Fruit fly (Drosophila melanogaster): ENCODE measurements around the gene Nf-YA.

Gene Nf-YA

DNA sequence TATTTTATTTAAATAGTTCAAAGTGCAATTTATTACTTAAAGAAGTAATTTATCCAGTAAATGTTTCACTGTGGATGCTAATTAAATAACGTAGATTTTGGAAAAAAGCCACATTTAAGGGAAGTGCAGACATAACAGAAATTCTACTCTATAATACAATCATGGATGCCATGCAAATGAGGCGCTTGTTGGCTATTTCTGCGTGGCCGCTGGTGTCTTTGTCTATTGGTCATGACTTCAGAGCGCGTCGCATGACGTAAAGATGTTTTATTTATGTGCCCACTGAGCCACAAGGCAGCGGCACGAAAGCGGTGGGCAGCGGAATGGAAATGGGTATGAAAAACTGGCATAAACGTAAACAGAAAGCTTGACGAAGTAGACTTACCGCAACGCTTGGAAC, 16.2 kb downstream of the Nf-YA start:
- TF ChIP-seq rn (GFP tag; IDR thresholded peaks at IDR 0.05): no peak
- TF ChIP-seq fd96Ca (GFP tag; IDR thresholded peaks at IDR 0.05): no peak
- TF ChIP-seq CG13204 (GFP tag; optimal IDR thresholded peaks at IDR 0.05): no peak
- peak; percentile 51; the same call in 1 of the 2 replicates for TF ChIP-seq CG32121 (GFP tag; IDR thresholded peaks at IDR 0.05)
- peak; percentile 34 for TF ChIP-seq CG14655 (GFP tag; optimal IDR thresholded peaks at IDR 0.05)
- TF ChIP-seq Pif1A (GFP tag; optimal IDR thresholded peaks at IDR 0.05): no peak
- no peak for TF ChIP-seq CG8159 (tag; optimal IDR thresholded peaks at IDR 0.05)
- peak; percentile 32 for TF ChIP-seq CG8301 (tag; optimal IDR thresholded peaks at IDR 0.05)
- peak; percentile 50; the same call in 1 of the 3 replicates for TF ChIP-seq CG4496 (GFP tag; IDR thresholded peaks at IDR 0.05)
- TF ChIP-seq CG12605 (GFP tag; IDR thresholded peaks at IDR 0.05): no peak
- peak; percentile 63 for TF ChIP-seq Ets98B (GFP tag; IDR thresholded peaks at IDR 0.05)
- no peak for TF ChIP-seq CG34367 (tag; optimal IDR thresholded peaks at IDR 0.05)

- no peak for TF ChIP-seq rn (GFP tag; IDR thresholded peaks at IDR 0.05)
- peak; percentile 58 for TF ChIP-seq CG17806 (tag; optimal IDR thresholded peaks at IDR 0.05)
- 0 out of 2 replicates have a peak, but pooled peaks have one; percentile 29 for TF ChIP-seq CG12605 (GFP tag; IDR thresholded peaks at IDR 0.05)
- TF ChIP-seq CG4496 (GFP tag; IDR thresholded peaks at IDR 0.05): peak; percentile 43; the same call in 1 of the 3 replicates
- TF ChIP-seq Pif1A (GFP tag; optimal IDR thresholded peaks at IDR 0.05): peak; percentile 35
- TF ChIP-seq gl (tag; optimal IDR thresholded peaks at IDR 0.05): no peak
- peak; percentile 24 for TF ChIP-seq Snoo (tag; optimal IDR thresholded peaks at IDR 0.05)
- TF ChIP-seq Pif1B (GFP tag; optimal IDR thresholded peaks at IDR 0.05): no peak
- peak; percentile 12 for TF ChIP-seq CG9948 (tag; optimal IDR thresholded peaks at IDR 0.05)
- TF ChIP-seq CG34367 (tag; optimal IDR thresholded peaks at IDR 0.05): no peak
- peak; percentile 49 for TF ChIP-seq CG8301 (tag; optimal IDR thresholded peaks at IDR 0.05)
- no peak for TF ChIP-seq fd96Ca (GFP tag; IDR thresholded peaks at IDR 0.05)
- peak; percentile 4 for TF ChIP-seq D1 (tag; optimal IDR thresholded peaks at IDR 0.05)
- peak; percentile 42 for TF ChIP-seq CG14655 (GFP tag; optimal IDR thresholded peaks at IDR 0.05)
- TF ChIP-seq CG10348 (GFP tag; IDR thresholded peaks at IDR 0.05): no peak
- no peak for TF ChIP-seq EcR (GFP tag; optimal IDR thresholded peaks at IDR 0.05)
- no peak for TF ChIP-seq CG13204 (GFP tag; optimal IDR thresholded peaks at IDR 0.05)
- TF ChIP-seq CG32121 (GFP tag; IDR thresholded peaks at IDR 0.05): 0 out of 2 replicates have a peak, but pooled peaks have one; percentile 26
- peak; percentile 9 for TF ChIP-seq CG8159 (tag; optimal IDR thresholded peaks at IDR 0.05)
- peak; percentile 9 for TF ChIP-seq CG15710 (tag; optimal IDR thresholded peaks at IDR 0.05)
- peak; percentile 57; the same call in 1 of the 2 replicates for TF ChIP-seq Ets98B (GFP tag; IDR thresholded peaks at IDR 0.05)
These were observed 17.5 kb downstream of the Nf-YA start for dm6 chr3L:9424528-9424911.

- TF ChIP-seq gl (tag; optimal IDR thresholded peaks at IDR 0.05) (no peak), CG17806 (tag; optimal IDR thresholded peaks at IDR 0.05) (no peak), rn (GFP tag; IDR thresholded peaks at IDR 0.05) (no peak), Snoo (tag; optimal IDR thresholded peaks at IDR 0.05) (no peak), CG32121 (GFP tag; IDR thresholded peaks at IDR 0.05) (no peak), fd96Ca (GFP tag; IDR thresholded peaks at IDR 0.05) (no peak), Pif1B (GFP tag; optimal IDR thresholded peaks at IDR 0.05) (no peak)
These were observed 18.1 kb downstream of the Nf-YA start for dm6 chr3L:9423757-9424527.

DNA sequence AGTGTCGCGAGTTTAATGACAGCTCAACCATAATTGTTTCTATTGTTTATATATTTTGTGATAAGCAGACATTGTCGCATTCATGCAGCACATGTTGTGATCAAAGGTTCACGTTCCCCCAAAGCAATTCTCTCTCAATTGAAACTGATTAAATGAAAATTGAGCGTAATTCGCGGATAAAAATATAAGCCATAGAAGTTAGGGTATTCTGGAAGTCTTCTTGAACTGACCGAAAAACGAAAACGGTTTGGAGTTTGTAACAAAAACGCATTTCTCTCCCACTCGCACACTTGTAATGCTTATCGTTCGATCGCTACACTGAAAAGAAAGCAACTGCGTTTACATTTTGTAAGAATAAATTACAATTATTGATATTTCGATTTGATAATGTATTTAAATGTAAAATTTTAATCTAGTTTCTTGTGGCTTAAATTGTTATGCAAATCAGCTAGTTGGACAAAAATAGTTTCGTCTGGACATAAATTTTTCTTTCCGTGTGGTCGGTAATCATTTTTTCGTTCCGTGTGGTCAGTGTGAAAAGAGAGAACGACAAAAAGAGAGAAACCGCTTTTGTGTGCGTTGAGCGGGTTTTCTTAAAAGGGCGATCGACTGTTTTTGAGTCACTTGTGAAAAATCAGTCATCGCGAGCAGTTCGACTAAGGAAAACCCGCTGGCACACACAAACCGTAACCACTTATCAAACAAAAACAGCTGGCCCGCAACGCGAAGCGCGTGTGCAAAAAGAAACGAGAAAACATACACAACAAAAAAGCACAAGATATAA, 19.2 kb downstream of the Nf-YA start, which contains the start of gene aay:
Gene aay, plus strand, starts transcription at position 618 of the 784 bp plus-strand sequence.
- TF ChIP-seq gl (tag; optimal IDR thresholded peaks at IDR 0.05) (peak; percentile 94), CG10348 (GFP tag; IDR thresholded peaks at IDR 0.05) (peak; percentile 87), CG13204 (GFP tag; optimal IDR thresholded peaks at IDR 0.05) (peak; percentile 91), CG32121 (GFP tag; IDR thresholded peaks at IDR 0.05) (peak; percentile 98), fd96Ca (GFP tag; IDR thresholded peaks at IDR 0.05) (peak; percentile 95), CG15710 (tag; optimal IDR thresholded peaks at IDR 0.05) (peak; percentile 98), D1 (tag; optimal IDR thresholded peaks at IDR 0.05) (peak; percentile 98), CG8301 (tag; optimal IDR thresholded peaks at IDR 0.05) (peak; percentile 97), Snoo (tag; optimal IDR thresholded peaks at IDR 0.05) (peak; percentile 99), CG12605 (GFP tag; IDR thresholded peaks at IDR 0.05) (peak; percentile 98), CG9948 (tag; optimal IDR thresholded peaks at IDR 0.05) (peak; percentile 98), CG14655 (GFP tag; optimal IDR thresholded peaks at IDR 0.05) (peak; percentile 97), EcR (GFP tag; optimal IDR thresholded peaks at IDR 0.05) (peak; percentile 87), Ets98B (GFP tag; IDR thresholded peaks at IDR 0.05) (peak; percentile 98), CG17806 (tag; optimal IDR thresholded peaks at IDR 0.05) (peak; percentile 99), rn (GFP tag; IDR thresholded peaks at IDR 0.05) (peak; percentile 95), CG34367 (tag; optimal IDR thresholded peaks at IDR 0.05) (peak; percentile 97), CG4496 (GFP tag; IDR thresholded peaks at IDR 0.05) (peak; percentile 98), Pif1B (GFP tag; optimal IDR thresholded peaks at IDR 0.05) (peak; percentile 99), Pif1A (GFP tag; optimal IDR thresholded peaks at IDR 0.05) (peak; percentile 99), CG8159 (tag; optimal IDR thresholded peaks at IDR 0.05) (peak; percentile 99)

DNA sequence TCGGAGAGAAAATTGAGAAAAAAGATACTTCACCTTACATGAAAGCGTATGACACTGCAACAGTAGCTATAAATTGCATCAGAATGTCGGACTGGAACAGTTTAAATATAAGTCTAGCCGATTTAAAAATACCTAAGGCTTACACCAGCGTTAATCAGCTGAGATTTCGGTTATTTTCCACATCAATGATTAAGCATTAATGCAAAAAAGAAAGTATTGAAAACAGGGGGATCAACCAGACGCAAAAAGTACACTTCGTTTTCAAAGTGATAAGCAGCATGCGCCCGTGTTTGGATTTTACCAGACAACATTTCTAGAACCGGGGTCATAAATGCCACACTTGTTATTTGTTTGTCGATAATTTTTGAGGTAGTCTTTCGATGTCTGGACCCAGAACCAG, 19.9 kb downstream of the Nf-YA start:
- TF ChIP-seq Pif1B (GFP tag; optimal IDR thresholded peaks at IDR 0.05): no peak
- no peak for TF ChIP-seq CG9948 (tag; optimal IDR thresholded peaks at IDR 0.05)
- no peak for TF ChIP-seq EcR (GFP tag; optimal IDR thresholded peaks at IDR 0.05)
- no peak for TF ChIP-seq Snoo (tag; optimal IDR thresholded peaks at IDR 0.05)
- TF ChIP-seq fd96Ca (GFP tag; IDR thresholded peaks at IDR 0.05): no peak
- no peak for TF ChIP-seq Ets98B (GFP tag; IDR thresholded peaks at IDR 0.05)
- no peak for TF ChIP-seq CG17806 (tag; optimal IDR thresholded peaks at IDR 0.05)
- no peak for TF ChIP-seq Pif1A (GFP tag; optimal IDR thresholded peaks at IDR 0.05)
- no peak for TF ChIP-seq CG34367 (tag; optimal IDR thresholded peaks at IDR 0.05)
- no peak for TF ChIP-seq CG4496 (GFP tag; IDR thresholded peaks at IDR 0.05)

Measured in whole organism, pupa.